Worm (Caenorhabditis elegans): ENCODE measurements around the gene C37E2.3.

C37E2.3 gene

ce11 chrX:14173850-14174249, 6.4 kb upstream of the C37E2.3 start, which contains the start of gene idhb-1 (continued):
- TF ChIP-seq zip-2 (tag; optimal IDR thresholded peaks at IDR 0.05) = no peak
- no peak for TF ChIP-seq zag-1 (tag; optimal IDR thresholded peaks at IDR 0.05)
- no peak for TF ChIP-seq Y48G9A.11 (GFP tag; IDR thresholded peaks at IDR 0.05)
- no peak for TF ChIP-seq Y5F2A.4 (GFP tag; optimal IDR thresholded peaks at IDR 0.05)
- no peak for TF ChIP-seq zfp-3 (GFP tag; conservative IDR thresholded peaks at IDR 0.05)
- no peak for TF ChIP-seq unc-130 (GFP tag; optimal IDR thresholded peaks at IDR 0.05)

DNA sequence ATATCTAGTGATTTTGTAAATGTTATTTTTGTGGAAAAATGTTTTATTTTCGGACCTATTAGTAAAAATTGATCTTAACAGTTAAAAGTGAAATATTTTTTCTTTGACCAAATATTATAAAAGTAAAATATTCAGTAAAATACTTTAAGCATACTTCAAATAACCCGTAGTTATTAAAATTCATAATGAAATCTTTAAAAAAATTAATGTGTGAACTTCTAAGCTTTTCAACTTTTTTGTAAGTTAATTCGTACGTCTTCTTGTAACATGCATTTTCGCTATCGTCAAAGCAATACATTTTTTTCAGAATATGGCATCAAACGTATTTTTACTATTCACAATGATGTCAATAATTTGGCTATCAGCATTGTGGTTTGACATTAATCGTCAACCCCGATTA, 4.5 kb upstream of the C37E2.3 start, which contains the start of gene C37E2.2:
Gene C37E2.2 (plus strand): TSS at position 301 of the 400 bp plus-strand sequence.
- peak in 1 of 2 experiments; percentile 41 for TF ChIP-seq unc-62 (GFP tag; optimal IDR thresholded peaks at IDR 0.05 in 1 of 2)
- TF ChIP-seq unc-62 (tag; optimal IDR thresholded peaks at IDR 0.05) = no peak
- no peak for TF ChIP-seq pha-4 (GFP tag; IDR thresholded peaks at IDR 0.05)
- TF ChIP-seq pha-4 (tag; optimal IDR thresholded peaks at IDR 0.05) = no peak

- TF ChIP-seq fos-1 (tag; optimal IDR thresholded peaks at IDR 0.05) (no peak), unc-130 (GFP tag; optimal IDR thresholded peaks at IDR 0.05) (no peak), nhr-111 (GFP tag; optimal IDR thresholded peaks at IDR 0.05) (no peak), ztf-11 (tag; optimal IDR thresholded peaks at IDR 0.05) (no peak), R02D3.7 (tag; optimal IDR thresholded peaks at IDR 0.05) (no peak), F26F4.8 (GFP tag; conservative IDR thresholded peaks at IDR 0.05) (no peak), nhr-237 (tag; optimal IDR thresholded peaks at IDR 0.05) (no peak), ces-1 (GFP tag; optimal IDR thresholded peaks at IDR 0.05) (no peak), lin-29 (GFP tag; IDR thresholded peaks at IDR 0.05) (no peak), zfp-2 (tag; optimal IDR thresholded peaks at IDR 0.05) (no peak), duxl-1 (tag; optimal IDR thresholded peaks at IDR 0.05; ENCODE audit: poor library complexity) (no peak), dve-1 (tag; optimal IDR thresholded peaks at IDR 0.05; ENCODE audit: insufficient read depth) (no peak), lin-1 (GFP tag; IDR thresholded peaks at IDR 0.05) (no peak), nhr-102 (tag; optimal IDR thresholded peaks at IDR 0.05) (no peak), nhr-28 (tag; optimal IDR thresholded peaks at IDR 0.05) (no peak), lir-3 (tag; optimal IDR thresholded peaks at IDR 0.05) (no peak), madf-5 (GFP tag; IDR thresholded peaks at IDR 0.05) (no peak)
Measured at ce11 chrX:14178688-14179087, 1.6 kb upstream of the C37E2.3 start, which contains the start of gene C37E2.10. Gene C37E2.10 (plus strand): TSS chrX:14178988.

- TF ChIP-seq zip-11 (GFP tag; IDR thresholded peaks at IDR 0.05) (no peak), aha-1 (tag) (peak; percentile 93)
Measured at ce11 chrX:14179488-14179887, 763 bp upstream of the C37E2.3 start.

- TF ChIP-seq ZK337.2 (GFP tag; IDR thresholded peaks at IDR 0.05) (no peak), arid-1 (GFP tag; conservative IDR thresholded peaks at IDR 0.05) (no peak), D1046.2 (GFP tag; IDR thresholded peaks at IDR 0.05) (no peak), ama-1 (optimal IDR thresholded peaks at IDR 0.05) (no peak), spr-1 (tag; optimal IDR thresholded peaks at IDR 0.05) (no peak), vab-7 (GFP tag; IDR thresholded peaks at IDR 0.05) (no peak), cey-2 (tag; optimal IDR thresholded peaks at IDR 0.05; ENCODE audit: borderline replicate concordance, insufficient read depth) (no peak), attf-4 (tag; optimal IDR thresholded peaks at IDR 0.05) (no peak), mxl-3 (GFP tag; optimal IDR thresholded peaks at IDR 0.05) (no peak), fkh-10 (GFP tag; optimal IDR thresholded peaks at IDR 0.05) (no peak), dmd-9 (GFP tag; IDR thresholded peaks at IDR 0.05) (no peak), tag-97 (GFP tag; IDR thresholded peaks at IDR 0.05) (no peak)
Measured at ce11 chrX:14182514-14182913, 2.3 kb downstream of the C37E2.3 start.

All from whole organism, L4 larva.